Worm (Caenorhabditis elegans) whole organism, young adult: ENCODE measurements around the gene fbxa-181.

Experiments used
- B0035.1 ChIP-seq: sonication (generic microtip); optimal IDR thresholded peaks from 2 replicates; lab custom pipeline; 2016; ENCODE audit warnings: missing genetic modification characterization, mild to moderate bottlenecking, missing compliant biosample characterization, missing genotype, missing genetic modification reagents
- C17E4.6 ChIP-seq: fragments of 200-800 bp; sonication (Bioruptor generic); IDR thresholded peaks from 2 replicates; pipeline ENCODE4 v1.3.6; 2022; ENCODE audit warnings: missing genetic modification reagents, missing genetic modification characterization, missing compliant biosample characterization
- F23B12.7 ChIP-seq: sonication (generic microtip); optimal IDR thresholded peaks from 2 replicates; lab custom pipeline; 2017; ENCODE audit warnings: missing genetic modification characterization, mild to moderate bottlenecking, missing compliant biosample characterization, antibody characterized with exemption, moderate library complexity; ENCODE audit not compliant: insufficient read depth
- F37B4.10 ChIP-seq: fragments of 200-800 bp; sonication (Bioruptor generic); IDR thresholded peaks from 2 replicates; pipeline ENCODE4 v1.3.6; 2022; ENCODE audit warnings: missing genetic modification characterization, missing compliant biosample characterization
- F49E8.2 ChIP-seq: sonication (generic microtip); optimal IDR thresholded peaks from 3 replicates; lab custom pipeline; 2017; ENCODE audit warnings: missing genetic modification characterization, mild to moderate bottlenecking, missing compliant biosample characterization, antibody characterized with exemption, moderate library complexity; ENCODE audit not compliant: insufficient read depth
- F55B11.4 ChIP-seq: sonication (generic microtip); optimal IDR thresholded peaks from 2 replicates; lab custom pipeline; 2016; ENCODE audit warnings: missing compliant biosample characterization, missing genetic modification characterization, borderline replicate concordance; ENCODE audit not compliant: insufficient read depth
- Y79H2A.3 ChIP-seq: fragments of 200-800 bp; sonication (Bioruptor generic); conservative IDR thresholded peaks from 2 replicates; pipeline ENCODE4 v1.3.6; 2022; ENCODE audit warnings: missing genetic modification reagents, missing genetic modification characterization, missing compliant biosample characterization
- Y95B8A.8 ChIP-seq: fragments of 200-800 bp; sonication (Bioruptor generic); IDR thresholded peaks from 2 replicates; pipeline ENCODE4 v1.3.6; 2022; ENCODE audit warnings: missing genetic modification reagents, missing genetic modification characterization, missing compliant biosample characterization
- ZK185.1 ChIP-seq: sonication (generic microtip); optimal IDR thresholded peaks from 2 replicates; lab custom pipeline; 2016; ENCODE audit warnings: mild to moderate bottlenecking, missing genetic modification characterization, missing compliant biosample characterization; ENCODE audit not compliant: poor library complexity, severe bottlenecking
- aptf-3 ChIP-seq: fragments of 200-800 bp; sonication (Bioruptor generic); IDR thresholded peaks from 2 replicates; pipeline ENCODE4 v1.3.6; 2022; ENCODE audit warnings: missing genetic modification characterization, missing compliant biosample characterization
- athp-1 ChIP-seq: sonication (generic microtip); optimal IDR thresholded peaks from 2 replicates; lab custom pipeline; 2017; ENCODE audit warnings: mild to moderate bottlenecking, missing genetic modification characterization, missing compliant biosample characterization
- attf-5 ChIP-seq: fragments of 200-800 bp; sonication (Bioruptor generic); optimal IDR thresholded peaks from 2 replicates; lab custom pipeline; 2018; ENCODE audit warnings: mild to moderate bottlenecking, missing genetic modification characterization, missing compliant biosample characterization
- attf-6 ChIP-seq: fragments of 200-800 bp; sonication (Bioruptor generic); IDR thresholded peaks from 2 replicates; pipeline ENCODE4 v1.3.6; 2022; ENCODE audit warnings: missing genetic modification reagents, missing genetic modification characterization, missing compliant biosample characterization
- bed-2 ChIP-seq: fragments of 200-800 bp; sonication (Bioruptor generic); IDR thresholded peaks from 2 replicates; pipeline ENCODE4 v1.3.6; 2022; ENCODE audit warnings: missing genetic modification reagents, missing genetic modification characterization, missing compliant biosample characterization
- cebp-2 ChIP-seq: fragments of 200-800 bp; sonication (Bioruptor generic); IDR thresholded peaks from 2 replicates; pipeline ENCODE4 v1.3.6; 2022; ENCODE audit warnings: missing genetic modification characterization, missing compliant biosample characterization
- ceh-27 ChIP-seq: fragments of 200-800 bp; sonication (Bioruptor generic); optimal IDR thresholded peaks from 2 replicates; lab custom pipeline; 2018; ENCODE audit warnings: mild to moderate bottlenecking, missing genetic modification characterization, moderate library complexity, missing compliant biosample characterization
- dpff-1 ChIP-seq: sonication (generic microtip); optimal IDR thresholded peaks from 2 replicates; lab custom pipeline; 2017; ENCODE audit warnings: mild to moderate bottlenecking, missing genetic modification characterization, missing compliant biosample characterization
- dpl-1 ChIP-seq: fragments of 150-350 bp; optimal IDR thresholded peaks from 2 replicates; lab custom pipeline; 2014; ENCODE audit warnings: missing biosample characterization, missing genetic modification reagents, missing genetic modification characterization
- efl-1 ChIP-seq: fragments of 150-350 bp; optimal IDR thresholded peaks from 2 replicates; lab custom pipeline; 2014; ENCODE audit warnings: missing biosample characterization, missing genetic modification reagents, missing genetic modification characterization
- ekl-4 ChIP-seq: fragments of 200-800 bp; sonication (Bioruptor generic); IDR thresholded peaks from 2 replicates; pipeline ENCODE4 v1.3.6; 2022; ENCODE audit warnings: missing genetic modification reagents, missing genetic modification characterization, missing compliant biosample characterization
- hrde-1 ChIP-seq: sonication (generic microtip); optimal IDR thresholded peaks from 2 replicates; lab custom pipeline; 2016; ENCODE audit warnings: missing genetic modification characterization, mild to moderate bottlenecking, missing compliant biosample characterization, moderate library complexity, missing genotype, missing genetic modification reagents, borderline replicate concordance
- hsf-1 ChIP-seq: fragments of 200-800 bp; sonication (Bioruptor generic); IDR thresholded peaks from 2 replicates; pipeline ENCODE4 v1.3.6; 2022; ENCODE audit warnings: missing genetic modification reagents, missing genetic modification characterization, missing compliant biosample characterization
- let-526 ChIP-seq: fragments of 200-800 bp; sonication (Bioruptor generic); IDR thresholded peaks from 2 replicates; pipeline ENCODE4 v1.3.6; 2022; ENCODE audit warnings: missing genetic modification reagents, missing genetic modification characterization, missing compliant biosample characterization
- madf-6 ChIP-seq: fragments of 200-800 bp; sonication (Bioruptor generic); IDR thresholded peaks from 2 replicates; pipeline ENCODE4 v1.3.6; 2022; ENCODE audit warnings: missing genetic modification reagents, missing genetic modification characterization, missing compliant biosample characterization
- mcd-1 ChIP-seq: fragments of 200-800 bp; sonication (Bioruptor generic); IDR thresholded peaks from 2 replicates; pipeline ENCODE4 v1.3.6; 2022; ENCODE audit warnings: missing genetic modification reagents, missing genetic modification characterization, missing compliant biosample characterization
- nfya-2 ChIP-seq: fragments of 200-800 bp; sonication (Bioruptor generic); IDR thresholded peaks from 2 replicates; pipeline ENCODE4 v1.3.6; 2022; ENCODE audit warnings: missing genetic modification reagents, missing genetic modification characterization, missing compliant biosample characterization
- nhr-80 ChIP-seq: sonication (generic microtip); optimal IDR thresholded peaks from 2 replicates; lab custom pipeline; 2016; ENCODE audit warnings: missing genetic modification characterization, missing compliant biosample characterization
- sdz-38 ChIP-seq: sonication (generic microtip); optimal IDR thresholded peaks from 2 replicates; lab custom pipeline; 2016; ENCODE audit warnings: missing genotype, missing genetic modification characterization, missing compliant biosample characterization
- sptf-2 ChIP-seq: fragments of 200-800 bp; sonication (Bioruptor generic); optimal IDR thresholded peaks from 2 replicates; lab custom pipeline; 2018; ENCODE audit warnings: mild to moderate bottlenecking, missing genetic modification characterization, missing compliant biosample characterization
- xnd-1 ChIP-seq: sonication (generic microtip); optimal IDR thresholded peaks from 2 replicates; lab custom pipeline; 2016; ENCODE audit warnings: missing genotype, missing genetic modification reagents, missing genetic modification characterization, missing compliant biosample characterization

Gene fbxa-181

DNA sequence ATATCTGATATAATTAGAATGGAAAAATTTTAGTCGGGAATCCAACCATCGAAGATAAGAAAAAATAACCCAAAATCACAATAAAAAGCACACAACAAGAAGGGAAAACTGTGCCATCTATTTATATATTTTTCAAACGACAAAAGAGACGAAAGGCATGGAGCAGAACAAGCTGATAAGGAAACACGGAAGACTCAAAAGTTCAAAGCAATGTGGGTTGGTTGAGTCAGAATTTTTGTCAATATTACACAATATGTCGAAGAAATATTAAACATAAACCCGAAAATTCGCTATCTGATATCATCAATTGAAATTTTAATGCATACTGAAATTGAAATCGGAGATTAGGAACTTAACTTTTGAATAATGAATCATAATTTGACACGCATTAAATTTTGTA, 19.2 kb downstream of the fbxa-181 start, which contains the start of gene F35E12.9:
Gene F35E12.9 (minus strand): TSS at position 227 of the 400 bp plus-strand sequence.
- peak; percentile 84 for TF ChIP-seq nhr-80 (tag; lab: Kevin White, UChicago)
- TF ChIP-seq hsf-1 (GFP tag; lab: Robert Waterston, UW): no peak
- no peak for TF ChIP-seq aptf-3 (GFP tag; lab: Robert Waterston, UW)
- TF ChIP-seq F49E8.2 (tag; lab: Kevin White, UChicago): no peak
- no peak for TF ChIP-seq xnd-1

DNA sequence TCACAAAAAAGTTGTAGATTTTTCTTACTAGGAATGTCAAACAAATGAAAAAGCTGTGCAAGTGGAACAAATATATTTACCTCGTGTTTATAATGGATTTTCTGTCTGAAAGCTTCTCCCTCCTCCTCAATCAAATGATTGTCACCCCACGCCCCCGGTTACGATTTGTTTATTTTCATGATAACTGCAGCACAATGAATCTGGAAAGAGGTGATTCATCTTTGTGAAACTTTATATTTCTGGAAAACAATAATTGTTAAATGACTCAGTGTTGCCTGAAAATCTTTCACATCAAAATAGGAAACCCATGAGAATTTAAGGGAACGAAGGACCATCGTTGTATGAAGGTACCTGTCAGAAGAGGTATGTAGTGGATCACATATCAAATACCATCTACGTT, 23.0 kb downstream of the fbxa-181 start, which contains the start of gene F35E12.10:
Gene F35E12.10 (minus strand): TSS at position 101 of the 400 bp plus-strand sequence.
- TF ChIP-seq cebp-2 (GFP tag; lab: Robert Waterston, UW) (no peak), athp-1 (tag; lab: Kevin White, UChicago) (no peak), F55B11.4 (no peak), C17E4.6 (GFP tag; lab: Robert Waterston, UW) (no peak), efl-1 (GFP tag; lab: Kevin White, UChicago) (no peak), Y79H2A.3 (GFP tag; lab: Robert Waterston, UW) (no peak), attf-6 (GFP tag; lab: Robert Waterston, UW) (no peak), nfya-2 (GFP tag; lab: Robert Waterston, UW) (no peak), madf-6 (GFP tag; lab: Robert Waterston, UW) (no peak), ceh-27 (GFP tag; lab: Kevin White, UChicago) (no peak), attf-5 (GFP tag; lab: Kevin White, UChicago) (no peak), sptf-2 (GFP tag; lab: Kevin White, UChicago) (no peak), F37B4.10 (GFP tag; lab: Robert Waterston, UW) (no peak), ZK185.1 (no peak), dpl-1 (GFP tag; lab: Kevin White, UChicago) (no peak), sdz-38 (no peak), dpff-1 (tag; lab: Kevin White, UChicago) (no peak), F23B12.7 (tag; lab: Kevin White, UChicago) (no peak), mcd-1 (no peak)

ce11 chrV:13751811-13752210, 26.1 kb downstream of the fbxa-181 start, which contains the start of gene cld-9:
Gene cld-9, minus strand, starts transcription at chrV:13751891.
- TF ChIP-seq let-526 (GFP tag; lab: Robert Waterston, UW) (no peak), nhr-80 (tag; lab: Kevin White, UChicago) (peak; percentile 52), ekl-4 (no peak)

DNA sequence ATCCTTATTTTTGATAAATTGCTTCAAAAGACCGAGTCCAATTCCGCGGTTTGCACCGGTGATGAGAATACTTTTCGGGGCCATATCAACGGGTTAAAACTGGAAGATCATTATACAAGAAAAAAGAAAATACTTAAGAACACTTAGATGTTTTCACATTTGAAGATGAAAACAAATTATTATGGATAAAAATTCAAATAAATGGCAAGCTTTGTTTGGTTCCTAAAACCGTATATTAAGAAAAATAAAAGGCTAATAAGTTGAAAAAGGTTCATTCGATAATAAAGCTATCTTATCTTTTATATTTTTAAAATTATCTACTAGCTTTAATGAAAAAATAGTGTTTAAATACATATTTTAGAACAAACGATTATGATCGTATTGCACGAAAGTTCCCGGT, 27.8 kb downstream of the fbxa-181 start, which contains the start of gene F20G2.1:
Gene F20G2.1 (minus strand): TSS at position 101 of the 400 bp plus-strand sequence.
- TF ChIP-seq Y95B8A.8 (GFP tag; lab: Robert Waterston, UW): no peak
- no peak for TF ChIP-seq B0035.1
- TF ChIP-seq athp-1 (tag; lab: Kevin White, UChicago): no peak
- TF ChIP-seq bed-2 (GFP tag; lab: Robert Waterston, UW): no peak
- TF ChIP-seq, all 124 proteins: peak for 0

DNA sequence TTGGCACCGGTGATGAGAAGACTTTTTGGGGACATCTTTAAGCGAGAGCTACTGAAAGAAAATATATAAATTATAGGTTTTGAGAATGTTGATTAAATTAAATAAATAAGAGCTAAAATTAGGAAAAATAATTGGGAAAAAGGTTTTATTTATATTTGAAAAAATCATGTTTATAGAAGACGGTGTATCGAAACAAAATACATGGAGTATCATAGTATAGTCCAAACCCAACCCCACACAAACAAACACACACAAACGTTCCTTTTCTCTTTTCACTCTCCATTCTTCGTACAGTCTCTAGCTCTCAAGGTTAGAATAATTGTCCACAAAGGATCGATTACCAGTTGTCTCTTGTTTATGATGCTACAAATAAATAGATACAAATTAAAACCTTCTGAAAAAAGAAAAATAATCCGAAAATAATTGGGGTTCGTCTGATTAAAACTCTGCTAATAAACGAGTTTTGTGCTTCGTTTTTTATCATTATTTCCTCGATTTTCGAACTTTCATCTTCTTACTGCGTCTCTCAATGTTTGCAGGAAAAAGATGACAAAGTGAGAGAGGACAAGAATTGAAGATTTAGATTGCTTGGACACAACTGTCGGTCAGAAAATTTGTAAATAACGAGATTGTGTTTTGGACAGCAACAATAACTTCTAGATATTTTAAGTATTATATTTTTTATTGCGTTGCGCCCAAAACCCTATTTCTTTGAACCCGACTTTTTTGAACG, 30.9 kb downstream of the fbxa-181 start, which contains the start of gene F20G2.2:
Gene F20G2.2 (minus strand): TSS at position 51 of the 733 bp plus-strand sequence.
- TF ChIP-seq hrde-1 (tag; lab: Kevin White, UChicago) (no peak), nhr-80 (tag; lab: Kevin White, UChicago) (peak; percentile 23)
- TF ChIP-seq, all 124 proteins: peak for 1
